Fruit fly (Drosophila melanogaster) whole organism, embryonic: Measurements from ENCODE around the gene CG11703.

Experiments
- Adf1 ChIP-seq: fragments of 200-800 bp; sonication (Bioruptor generic); IDR thresholded peaks from 2 replicates; pipeline ENCODE4 v1.3.6; 2022; ENCODE audit warnings: missing biosample characterization, missing genetic modification characterization
- Bgb ChIP-seq: fragments of 200-800 bp; sonication (Bioruptor generic); IDR thresholded peaks from 2 replicates; pipeline ENCODE4 v1.3.6; 2022; ENCODE audit warnings: missing biosample characterization, missing genetic modification characterization; ENCODE audit not compliant: partially characterized antibody
- CG13123 ChIP-seq: fragments of 200-800 bp; sonication (Bioruptor generic); optimal IDR thresholded peaks from 2 replicates; lab custom pipeline; 2016; ENCODE audit warnings: missing biosample characterization, missing genetic modification characterization
- CG13775 ChIP-seq: fragments of 200-800 bp; sonication (Bioruptor generic); optimal IDR thresholded peaks from 3 replicates; lab custom pipeline; 2017; ENCODE audit warnings: missing biosample characterization, mild to moderate bottlenecking, missing genetic modification characterization
- CG15601 ChIP-seq: fragments of 200-800 bp; sonication (Bioruptor generic); optimal IDR thresholded peaks from 3 replicates; lab custom pipeline; 2019; ENCODE audit warnings: missing biosample characterization, mild to moderate bottlenecking, missing genetic modification characterization, moderate library complexity
- CG15696 ChIP-seq: fragments of 200-800 bp; sonication (Bioruptor generic); optimal IDR thresholded peaks from 2 replicates; lab custom pipeline; 2019; ENCODE audit warnings: missing biosample characterization, mild to moderate bottlenecking, missing genetic modification characterization, moderate library complexity
- CG1602 ChIP-seq: fragments of 200-800 bp; sonication (Bioruptor generic); optimal IDR thresholded peaks from 3 replicates; lab custom pipeline; 2016; ENCODE audit warnings: missing biosample characterization, missing genetic modification characterization
- CG18011 ChIP-seq: fragments of 200-800 bp; sonication (Bioruptor generic); optimal IDR thresholded peaks from 2 replicates; lab custom pipeline; 2017; ENCODE audit warnings: missing biosample characterization, missing genetic modification characterization, mild to moderate bottlenecking, moderate library complexity, missing genotype
- CG3281 ChIP-seq: fragments of 200-800 bp; sonication (Bioruptor generic); optimal IDR thresholded peaks from 3 replicates; lab custom pipeline; 2017; ENCODE audit warnings: missing biosample characterization, mild to moderate bottlenecking, missing genetic modification characterization
- CG5245 ChIP-seq: fragments of 200-800 bp; sonication (Bioruptor generic); optimal IDR thresholded peaks from 3 replicates; lab custom pipeline; 2016; ENCODE audit warnings: missing biosample characterization, missing genetic modification characterization
- CG6689 ChIP-seq: fragments of 200-800 bp; sonication (Bioruptor generic); IDR thresholded peaks from 2 replicates; pipeline ENCODE4 v1.3.6; 2022; ENCODE audit warnings: missing biosample characterization, missing genetic modification characterization
- CG8089 ChIP-seq: fragments of 200-800 bp; sonication (Bioruptor generic); optimal IDR thresholded peaks from 3 replicates; lab custom pipeline; 2016; ENCODE audit warnings: missing biosample characterization, missing genetic modification characterization
- CG8359 ChIP-seq: fragments of 200-800 bp; sonication (Bioruptor generic); optimal IDR thresholded peaks from 2 replicates; lab custom pipeline; 2017; ENCODE audit warnings: missing biosample characterization, mild to moderate bottlenecking, missing genetic modification characterization, borderline replicate concordance
- CG9437 ChIP-seq: fragments of 200-800 bp; sonication (Bioruptor generic); optimal IDR thresholded peaks from 2 replicates; lab custom pipeline; 2018; ENCODE audit warnings: missing biosample characterization, mild to moderate bottlenecking, missing genetic modification characterization
- CG9817 ChIP-seq: fragments of 200-800 bp; sonication (Bioruptor generic); optimal IDR thresholded peaks from 2 replicates; lab custom pipeline; 2018; ENCODE audit warnings: missing biosample characterization, mild to moderate bottlenecking, missing genetic modification characterization, moderate library complexity
- E2f2 ChIP-seq: fragments of 200-800 bp; sonication (Bioruptor generic); IDR thresholded peaks from 2 replicates; pipeline ENCODE4 v1.3.6; 2022; ENCODE audit warnings: missing biosample characterization, missing genetic modification characterization
- Ets65A ChIP-seq: fragments of 200-800 bp; sonication (Bioruptor generic); peaks from one replicate; lab custom pipeline; 2016; ENCODE audit warnings: missing biosample characterization, missing genetic modification characterization
- Fer1 ChIP-seq: fragments of 200-800 bp; sonication (Bioruptor generic); optimal IDR thresholded peaks from 2 replicates; lab custom pipeline; 2017; ENCODE audit warnings: missing biosample characterization, mild to moderate bottlenecking, missing genetic modification characterization
- Gsc ChIP-seq: fragments of 200-800 bp; sonication (Bioruptor generic); IDR thresholded peaks from 2 replicates; pipeline ENCODE4 v1.3.6; 2022; ENCODE audit warnings: missing biosample characterization, missing genetic modification characterization
- HHEX ChIP-seq: fragments of 200-800 bp; sonication (Bioruptor generic); optimal IDR thresholded peaks from 3 replicates; lab custom pipeline; 2017; ENCODE audit warnings: missing biosample characterization, mild to moderate bottlenecking, missing genetic modification characterization, missing genetic modification reagents
- Hr78 ChIP-seq, 2 experiments: fragments of 200-800 bp in 1 of 2; fragments of >200 bp in 1 of 2; sonication (Bioruptor generic) in 1 of 2; optimal IDR thresholded peaks; 2 replicates each; lab custom pipeline; 2017 to 2019; ENCODE audit warnings: missing biosample characterization in 2 of 2, missing genetic modification characterization in 2 of 2, mild to moderate bottlenecking in 1 of 2, moderate library complexity in 1 of 2
- Hsf ChIP-seq: fragments of 200-800 bp; sonication (Bioruptor generic); optimal IDR thresholded peaks from 3 replicates; lab custom pipeline; 2016; ENCODE audit warnings: missing biosample characterization, missing genetic modification characterization
- Lpt ChIP-seq: fragments of >200 bp; optimal IDR thresholded peaks from 2 replicates; lab custom pipeline; 2018; ENCODE audit warnings: missing biosample characterization, missing genetic modification characterization
- Med ChIP-seq: fragments of 200-800 bp; sonication (Bioruptor generic); peaks from one replicate; lab custom pipeline; 2016; ENCODE audit warnings: missing biosample characterization, missing genetic modification characterization, mild to moderate bottlenecking, inconsistent platforms, moderate library complexity
- NC2β ChIP-seq: fragments of 200-800 bp; sonication (Bioruptor generic); optimal IDR thresholded peaks from 2 replicates; lab custom pipeline; 2016; ENCODE audit warnings: missing biosample characterization, missing genetic modification characterization
- Nf-YB ChIP-seq: fragments of 200-800 bp; sonication (Bioruptor generic); optimal IDR thresholded peaks from 3 replicates; lab custom pipeline; 2019; ENCODE audit warnings: missing biosample characterization, mild to moderate bottlenecking, missing genetic modification characterization, moderate library complexity
- Pdp1 ChIP-seq, 2 experiments: fragments of 200-800 bp; sonication (Bioruptor generic); optimal IDR thresholded peaks; 3 replicates each; lab custom pipeline; 2016; ENCODE audit warnings: missing biosample characterization in 2 of 2, missing genetic modification characterization in 2 of 2, mild to moderate bottlenecking in 1 of 2, moderate library complexity in 1 of 2
- Six4 ChIP-seq: fragments of 200-800 bp; sonication (Bioruptor generic); optimal IDR thresholded peaks from 2 replicates; lab custom pipeline; 2016; ENCODE audit warnings: missing biosample characterization, missing genetic modification characterization
- Usf ChIP-seq: fragments of 200-800 bp; sonication (Bioruptor generic); optimal IDR thresholded peaks from 2 replicates; lab custom pipeline; 2017; ENCODE audit warnings: missing genotype, missing biosample characterization, missing genetic modification characterization
- aop ChIP-seq: fragments of 200-800 bp; sonication (Bioruptor generic); IDR thresholded peaks from 2 replicates; pipeline ENCODE4 v1.3.6; 2022; ENCODE audit warnings: missing biosample characterization, missing genetic modification characterization
- cato ChIP-seq: fragments of 200-800 bp; sonication (Bioruptor generic); optimal IDR thresholded peaks from 2 replicates; lab custom pipeline; 2016; ENCODE audit warnings: missing biosample characterization, missing genetic modification characterization, borderline replicate concordance
- cg ChIP-seq: fragments of 200-800 bp; sonication (Bioruptor generic); optimal IDR thresholded peaks from 3 replicates; lab custom pipeline; 2019; ENCODE audit warnings: missing biosample characterization, mild to moderate bottlenecking, missing genetic modification characterization, moderate library complexity
- crp ChIP-seq, 2 experiments: fragments of 200-800 bp; sonication (Bioruptor generic); optimal IDR thresholded peaks; 2 replicates in 1 of 2; 3 replicates in 1 of 2; lab custom pipeline; 2017; ENCODE audit warnings: missing biosample characterization in 2 of 2, missing genetic modification characterization in 2 of 2, mild to moderate bottlenecking in 1 of 2, moderate library complexity in 1 of 2
- dan ChIP-seq: fragments of 200-800 bp; sonication (Bioruptor generic); IDR thresholded peaks from 2 replicates; pipeline ENCODE4 v1.3.6; 2022; ENCODE audit warnings: missing biosample characterization, missing genetic modification characterization
- dati ChIP-seq: fragments of 200-800 bp; sonication (Bioruptor generic); IDR thresholded peaks from 2 replicates; pipeline ENCODE4 v1.3.6; 2022; ENCODE audit warnings: missing biosample characterization, missing genetic modification characterization
- gem ChIP-seq: fragments of 200-800 bp; sonication (Bioruptor generic); optimal IDR thresholded peaks from 2 replicates; lab custom pipeline; 2019; ENCODE audit warnings: missing biosample characterization, mild to moderate bottlenecking, missing genetic modification characterization, moderate library complexity
- onecut ChIP-seq: fragments of 200-800 bp; sonication (Bioruptor generic); IDR thresholded peaks from 2 replicates; pipeline ENCODE4 v1.3.6; 2022; ENCODE audit warnings: missing biosample characterization, missing genetic modification characterization
- pan ChIP-seq, 4 experiments: fragments of >200 bp in 3 of 4; fragments of 200-800 bp in 1 of 4; sonication (Bioruptor generic) in 1 of 4; optimal IDR thresholded peaks in 3 of 4; IDR thresholded peaks in 1 of 4; 2 replicates each; pipeline versions ENCODE4 v1.3.6 to Lab custom; 2017 to 2022; ENCODE audit warnings: missing biosample characterization in 2 of 4, missing genetic modification characterization in 2 of 4, mixed read lengths in 1 of 4
- peb ChIP-seq: fragments of 200-800 bp; sonication (Bioruptor generic); IDR thresholded peaks from 2 replicates; pipeline ENCODE4 v1.3.6; 2022; ENCODE audit warnings: missing biosample characterization, missing genetic modification characterization
- pros ChIP-seq: fragments of 200-800 bp; sonication (Bioruptor generic); optimal IDR thresholded peaks from 3 replicates; lab custom pipeline; 2019; ENCODE audit warnings: missing biosample characterization, mild to moderate bottlenecking, missing genetic modification characterization, moderate library complexity
- pum ChIP-seq: fragments of 200-800 bp; sonication (Bioruptor generic); optimal IDR thresholded peaks from 2 replicates; lab custom pipeline; 2016; ENCODE audit warnings: missing biosample characterization, missing genetic modification characterization
- rib ChIP-seq: fragments of 200-800 bp; sonication (Bioruptor generic); IDR thresholded peaks from 2 replicates; pipeline ENCODE4 v1.3.6; 2022; ENCODE audit warnings: missing biosample characterization, missing genetic modification characterization
- scrt ChIP-seq: fragments of 200-800 bp; sonication (Bioruptor generic); optimal IDR thresholded peaks from 2 replicates; lab custom pipeline; 2018; ENCODE audit warnings: missing biosample characterization, mild to moderate bottlenecking, missing genetic modification characterization, moderate library complexity
- sob ChIP-seq: fragments of 200-800 bp; sonication (Bioruptor generic); IDR thresholded peaks from 2 replicates; pipeline ENCODE4 v1.3.6; 2022; ENCODE audit warnings: missing biosample characterization, missing genetic modification characterization
- sqz ChIP-seq: fragments of 200-800 bp; sonication (Bioruptor generic); optimal IDR thresholded peaks from 3 replicates; lab custom pipeline; 2018; ENCODE audit warnings: missing biosample characterization, mild to moderate bottlenecking, missing genetic modification characterization
- tin ChIP-seq: fragments of 200-800 bp; sonication (Bioruptor generic); optimal IDR thresholded peaks from 3 replicates; lab custom pipeline; 2016; ENCODE audit warnings: missing biosample characterization, missing genetic modification characterization
- wor ChIP-seq: fragments of 200-800 bp; sonication (Bioruptor generic); IDR thresholded peaks from 2 replicates; pipeline ENCODE4 v1.3.6; 2022; ENCODE audit warnings: missing biosample characterization, missing genetic modification characterization

The CG11703 gene

dm6 chr3R:19221350-19221749, 6.6 kb downstream of the CG11703 start:
- peak; percentile 59 for TF ChIP-seq scrt (GFP tag; lab: Kevin White, UChicago)
- no peak for TF ChIP-seq CG6689 (GFP tag; lab: Robert Waterston, UW)
- TF ChIP-seq Med (GFP tag; lab: Kevin White, UChicago) = peak; percentile 1
- peak; percentile 67 for TF ChIP-seq Ets65A (GFP tag; lab: Kevin White, UChicago)
- no peak for TF ChIP-seq pan (optimal IDR thresholded peaks at IDR 0.05; lab: Kevin White, UChicago)
- TF ChIP-seq pan (GFP tag; optimal IDR thresholded peaks at IDR 0.05 in 1 of 2, IDR thresholded peaks at IDR 0.05 in 1 of 2) = peak in 1 of 2 experiments; percentile 12
- TF ChIP-seq pros (GFP tag; lab: Kevin White, UChicago) = no peak
- peak in 1 of 2 experiments; percentile 53 for TF ChIP-seq Hr78 (GFP tag; optimal IDR thresholded peaks at IDR 0.05; lab: Kevin White, UChicago)

dm6 chr3R:19212545-19213176, 15.3 kb downstream of the CG11703 start:
- TF ChIP-seq peb (GFP tag; lab: Robert Waterston, UW) = no peak
- no peak for TF ChIP-seq cato
- TF ChIP-seq CG18011 (GFP tag; lab: Kevin White, UChicago) = no peak
- TF ChIP-seq rib = no peak
- no peak for TF ChIP-seq tin (GFP tag; lab: Kevin White, UChicago)
- TF ChIP-seq NC2β = no peak
- TF ChIP-seq CG9817 = no peak
- TF ChIP-seq CG13123 (GFP tag; lab: Kevin White, UChicago) = no peak
- TF ChIP-seq onecut (GFP tag; lab: Robert Waterston, UW) = no peak
- no peak for TF ChIP-seq CG8089 (GFP tag; lab: Kevin White, UChicago)
- TF ChIP-seq dan (GFP tag; lab: Robert Waterston, UW) = no peak
- TF ChIP-seq CG13775 (GFP tag; lab: Kevin White, UChicago) = no peak
- TF ChIP-seq Pdp1 (GFP tag; optimal IDR thresholded peaks at IDR 0.05; lab: Kevin White, UChicago) = no peak

dm6 chr3R:19211778-19212177, 16.2 kb downstream of the CG11703 start, which contains the start of gene cry:
TSS of gene cry (plus strand) at chr3R:19212154.
- no peak for TF ChIP-seq Lpt
- TF ChIP-seq CG15601 (tag; lab: Kevin White, UChicago) = peak; percentile 55
- TF ChIP-seq sob (GFP tag; lab: Robert Waterston, UW) = no peak
- peak; percentile 56; the same call in 1 of the 2 replicates for TF ChIP-seq CG6689 (GFP tag; lab: Robert Waterston, UW)
- peak; percentile 2 for TF ChIP-seq CG8359 (GFP tag; lab: Kevin White, UChicago)
- no peak for TF ChIP-seq aop (GFP tag; lab: Robert Waterston, UW)
- TF ChIP-seq Usf (GFP tag; lab: Kevin White, UChicago) = peak; percentile 10
- peak; percentile 11; the same call in 1 of the 2 replicates for TF ChIP-seq E2f2 (GFP tag; lab: Robert Waterston, UW)
- TF ChIP-seq wor (GFP tag; lab: Robert Waterston, UW) = peak; percentile 53
- TF ChIP-seq cg (GFP tag; lab: Kevin White, UChicago) = peak; percentile 11
- peak; percentile 19 for TF ChIP-seq CG15696 (tag; lab: Kevin White, UChicago)
- TF ChIP-seq CG1602 (GFP tag; lab: Kevin White, UChicago) = peak; percentile 63
- TF ChIP-seq CG5245 (GFP tag; lab: Kevin White, UChicago) = peak; percentile 16
- TF ChIP-seq Adf1 (GFP tag; lab: Robert Waterston, UW) = no peak
- TF ChIP-seq CG9437 (GFP tag; lab: Kevin White, UChicago) = peak; percentile 64
- no peak for TF ChIP-seq pum (GFP tag; lab: Kevin White, UChicago)
- TF ChIP-seq Fer1 (GFP tag; lab: Kevin White, UChicago) = no peak
- peak; percentile 43 for TF ChIP-seq Hsf (GFP tag; lab: Kevin White, UChicago)
- TF ChIP-seq crp (GFP tag; optimal IDR thresholded peaks at IDR 0.05; lab: Kevin White, UChicago) = no peak
- no peak for TF ChIP-seq dati
- TF ChIP-seq Gsc = no peak
- TF ChIP-seq CG3281 = peak; percentile 22
- no peak for TF ChIP-seq sqz
- peak; percentile 9 for TF ChIP-seq Six4 (GFP tag; lab: Kevin White, UChicago)
- peak; percentile 83 for TF ChIP-seq gem
- TF ChIP-seq HHEX (GFP tag; lab: Kevin White, UChicago) = peak; percentile 19
- no peak for TF ChIP-seq Bgb (GFP tag; lab: Robert Waterston, UW)
- TF ChIP-seq Nf-YB (GFP tag; lab: Kevin White, UChicago) = peak; percentile 3
